Worm (Caenorhabditis elegans): ENCODE results near the gene F10E9.7.
A peak's percentile ranks its signal among the peaks of the same experiment; 100 is the strongest.

The F10E9.7 gene

DNA sequence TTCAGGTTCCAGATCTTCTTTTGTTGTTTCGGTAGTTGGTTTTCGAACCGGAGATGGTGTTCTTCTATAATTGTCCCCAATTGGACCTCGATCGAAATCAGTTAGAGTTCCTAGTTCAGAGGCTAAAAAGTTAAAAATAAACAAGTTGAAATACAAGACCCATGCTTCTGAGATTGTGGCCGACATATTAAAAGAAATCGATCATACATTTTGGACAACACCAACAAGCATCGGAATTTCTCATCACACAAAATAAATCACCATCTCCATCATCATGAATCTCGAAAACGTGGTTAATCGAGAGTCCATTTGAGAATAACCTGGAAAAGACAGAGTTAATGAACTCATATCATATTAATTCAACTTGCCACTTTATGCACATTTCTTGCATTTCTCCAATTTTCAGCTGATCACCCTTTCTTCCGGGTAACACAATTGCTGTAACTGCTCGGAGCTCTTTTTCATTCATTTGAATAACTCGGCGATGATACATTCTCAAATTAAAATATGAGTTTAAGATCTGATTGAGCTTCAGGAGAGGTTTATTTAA lies 35.5 kb downstream of the F10E9.7 start, which contains the start of the genes mps-4 and F09G8.10:
Gene mps-4 (minus strand): TSS at position 101 of the 550 bp plus-strand sequence.
Gene F09G8.10 (minus strand): TSS at position 500 of the 550 bp plus-strand sequence.
- TF ChIP-seq lsl-1 (GFP tag; optimal IDR thresholded peaks at IDR 0.05) (no peak), ets-4 (GFP tag; optimal IDR thresholded peaks at IDR 0.05) (no peak), hmg-20 (GFP tag; IDR thresholded peaks at IDR 0.05) (no peak), hlh-12 (tag; optimal IDR thresholded peaks at IDR 0.05) (no peak), hlh-26 (GFP tag; conservative IDR thresholded peaks at IDR 0.05) (no peak), Y95B8A.8 (GFP tag; IDR thresholded peaks at IDR 0.05) (no peak), F10E7.11 (tag; optimal IDR thresholded peaks at IDR 0.05) (no peak), K11D2.4 (GFP tag; IDR thresholded peaks at IDR 0.05) (no peak), mcd-1 (GFP tag; IDR thresholded peaks at IDR 0.05) (no peak), gei-17 (GFP tag; optimal IDR thresholded peaks at IDR 0.05) (no peak)

ce11 chrIII:8268296-8268695 lies 38.9 kb downstream of the F10E9.7 start, which contains the start of the genes F09G8.7 and crn-7:
TSS of gene F09G8.7 (minus strand) at chrIII:8268355.
TSS of gene crn-7 (plus strand) at chrIII:8268531.
- TF ChIP-seq lsl-1 (GFP tag; optimal IDR thresholded peaks at IDR 0.05) = no peak
- TF ChIP-seq ztf-28 (GFP tag; IDR thresholded peaks at IDR 0.05) = no peak
- no peak for TF ChIP-seq tbx-9 (tag; optimal IDR thresholded peaks at IDR 0.05; ENCODE audit: borderline replicate concordance)
- peak; percentile 53 for TF ChIP-seq nhr-80 (tag; optimal IDR thresholded peaks at IDR 0.05)
- TF ChIP-seq mcd-1 (GFP tag; IDR thresholded peaks at IDR 0.05) = 0 out of 2 replicates have a peak, but pooled peaks have one; percentile 21
- peak; percentile 29 for TF ChIP-seq F23B12.7 (tag; optimal IDR thresholded peaks at IDR 0.05; ENCODE audit: insufficient read depth)
- no peak for TF ChIP-seq lir-1 (GFP tag; conservative IDR thresholded peaks at IDR 0.05)
- peak; percentile 44 for TF ChIP-seq attf-5 (GFP tag; optimal IDR thresholded peaks at IDR 0.05)
- no peak for TF ChIP-seq hrde-1 (tag; optimal IDR thresholded peaks at IDR 0.05; ENCODE audit: borderline replicate concordance)
- TF ChIP-seq zim-3 (tag; optimal IDR thresholded peaks at IDR 0.05) = no peak
- TF ChIP-seq hlh-12 (tag; optimal IDR thresholded peaks at IDR 0.05) = no peak
- peak; percentile 35; the same call in 1 of the 2 replicates for TF ChIP-seq dox-1 (GFP tag; IDR thresholded peaks at IDR 0.05)

DNA sequence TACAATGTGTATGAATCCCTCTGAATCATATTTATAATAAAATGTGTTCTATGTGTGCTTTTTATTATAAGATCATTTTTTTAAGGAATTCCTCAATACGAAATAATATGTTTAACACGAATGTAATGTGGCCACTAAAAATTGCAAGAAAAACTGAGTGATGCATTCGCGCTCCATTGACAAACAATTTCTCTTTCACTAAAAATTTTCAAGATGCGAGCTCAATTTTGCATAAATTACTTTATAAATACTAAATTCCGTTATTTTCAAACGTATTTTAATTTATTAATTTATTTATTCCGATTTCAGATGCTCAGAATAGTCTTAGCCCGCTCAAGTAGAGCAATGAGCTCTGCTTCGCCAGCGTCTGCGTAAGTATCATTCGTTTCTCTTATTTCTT lies 41.5 kb downstream of the F10E9.7 start, which contains the start of gene mrps-9:
Gene mrps-9 (plus strand): TSS at position 310 of the 400 bp plus-strand sequence.
- TF ChIP-seq Y53F4B.3 (GFP tag; IDR thresholded peaks at IDR 0.05) (no peak), F55B11.4 (tag; optimal IDR thresholded peaks at IDR 0.05; ENCODE audit: borderline replicate concordance, insufficient read depth) (no peak), mcd-1 (GFP tag; IDR thresholded peaks at IDR 0.05) (peak; percentile 86), chd-7 (tag; optimal IDR thresholded peaks at IDR 0.05) (no peak)

DNA sequence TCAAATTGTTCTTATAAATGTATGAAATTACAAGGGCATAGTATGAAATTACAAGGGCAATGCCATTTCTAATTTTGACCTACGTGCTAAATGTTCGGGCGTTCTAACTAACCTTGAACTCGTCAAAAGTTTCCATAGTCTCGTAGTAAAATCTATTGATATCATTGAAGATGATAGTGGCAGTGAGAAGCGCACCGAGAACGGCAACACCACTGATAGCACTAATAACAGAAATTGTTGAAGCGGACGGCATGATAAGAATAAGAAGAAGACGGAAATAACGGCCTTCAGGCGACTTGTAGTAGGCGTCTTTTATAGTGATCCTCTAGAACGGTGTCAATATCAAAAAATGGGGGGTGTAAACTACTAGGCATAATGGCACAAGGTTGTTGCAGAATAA lies 43.9 kb downstream of the F10E9.7 start, which contains the start of gene col-91:
Gene col-91 (minus strand): TSS at position 288 of the 400 bp plus-strand sequence.
- TF ChIP-seq cebp-2 (GFP tag; IDR thresholded peaks at IDR 0.05) = no peak
- TF ChIP-seq ceh-58 (GFP tag; IDR thresholded peaks at IDR 0.05) = no peak
- no peak for TF ChIP-seq somi-1 (GFP tag; optimal IDR thresholded peaks at IDR 0.05)
- no peak for TF ChIP-seq pbrm-1 (GFP tag; IDR thresholded peaks at IDR 0.05)
- TF ChIP-seq tlf-1 (GFP tag; optimal IDR thresholded peaks at IDR 0.05) = no peak
- TF ChIP-seq ceh-40 (GFP tag; IDR thresholded peaks at IDR 0.05) = no peak

ce11 chrIII:8262599-8262998 lies 44.6 kb downstream of the F10E9.7 start:
- TF ChIP-seq aptf-2 (GFP tag; conservative IDR thresholded peaks at IDR 0.05) (no peak), Y79H2A.3 (GFP tag; conservative IDR thresholded peaks at IDR 0.05) (no peak), ceh-91 (GFP tag; IDR thresholded peaks at IDR 0.05) (no peak), atf-7 (tag; optimal IDR thresholded peaks at IDR 0.05) (no peak), repo-1 (tag; optimal IDR thresholded peaks at IDR 0.05) (no peak), mcd-1 (GFP tag; IDR thresholded peaks at IDR 0.05) (peak; percentile 27; the same call in 1 of the 2 replicates), zfh-2 (GFP tag; conservative IDR thresholded peaks at IDR 0.05) (peak; percentile 95), dox-1 (GFP tag; IDR thresholded peaks at IDR 0.05) (0 out of 2 replicates have a peak, but pooled peaks have one; percentile 23), nhr-120 (GFP tag; IDR thresholded peaks at IDR 0.05) (no peak), egrh-3 (GFP tag; IDR thresholded peaks at IDR 0.05) (peak; percentile 97), lin-35 (GFP tag; optimal IDR thresholded peaks at IDR 0.05) (no peak), dpl-1 (GFP tag; optimal IDR thresholded peaks at IDR 0.05) (no peak), efl-1 (GFP tag; optimal IDR thresholded peaks at IDR 0.05) (no peak), athp-1 (tag; optimal IDR thresholded peaks at IDR 0.05) (no peak), ztf-3 (GFP tag; optimal IDR thresholded peaks at IDR 0.05) (no peak), F52B5.7 (tag; optimal IDR thresholded peaks at IDR 0.05) (peak; percentile 44), cebp-2 (GFP tag; IDR thresholded peaks at IDR 0.05) (no peak)
